Fruit fly (Drosophila melanogaster): ENCODE measurements around the gene Hira.

Hira gene

dm6 chrX:7728251-7729164 is 6.6 kb downstream of the Hira start, which contains the start of the genes NELF-B and CG12155 (continued):
- no peak for TF ChIP-seq CG15011 (GFP tag; optimal IDR thresholded peaks at IDR 0.05)
- peak; percentile 11 for TF ChIP-seq CG8944 (GFP tag; optimal IDR thresholded peaks at IDR 0.05)
- TF ChIP-seq CG15514 (GFP tag; optimal IDR thresholded peaks at IDR 0.05) = no peak
- TF ChIP-seq CG2199 (GFP tag; IDR thresholded peaks at IDR 0.05) = no peak
- TF ChIP-seq ato (GFP tag; IDR thresholded peaks at IDR 0.05; ENCODE audit: partially characterized antibody) = no peak
- no peak for TF ChIP-seq Hr51 (GFP tag; optimal IDR thresholded peaks at IDR 0.05)
- no peak for TF ChIP-seq H2.0 (GFP tag; IDR thresholded peaks at IDR 0.05)
- peak; percentile 4 for TF ChIP-seq bab2 (GFP tag; optimal IDR thresholded peaks at IDR 0.05)
- TF ChIP-seq sd (tag; optimal IDR thresholded peaks at IDR 0.05) = no peak
- TF ChIP-seq gfzf (GFP tag; optimal IDR thresholded peaks at IDR 0.05) = no peak
- no peak for TF ChIP-seq fd64A (GFP tag; optimal IDR thresholded peaks at IDR 0.05)
- peak; percentile 7 for TF ChIP-seq YL-1 (GFP tag; optimal IDR thresholded peaks at IDR 0.05)
- TF ChIP-seq CG7271 (tag; optimal IDR thresholded peaks at IDR 0.05) = no peak
- TF ChIP-seq lmd (GFP tag; IDR thresholded peaks at IDR 0.05) = peak; percentile 31
- TF ChIP-seq exex (tag; optimal IDR thresholded peaks at IDR 0.05) = no peak
- peak; percentile 23 for TF ChIP-seq zfh2 (GFP tag; optimal IDR thresholded peaks at IDR 0.05)
- TF ChIP-seq Adf1 (GFP tag; IDR thresholded peaks at IDR 0.05) = no peak
- TF ChIP-seq CG10431 (GFP tag; optimal IDR thresholded peaks at IDR 0.05) = no peak
- peak; percentile 70 for TF ChIP-seq Dref (GFP tag; IDR thresholded peaks at IDR 0.05)
- no peak for TF ChIP-seq Stat92E (GFP tag; optimal IDR thresholded peaks at IDR 0.05)
- TF ChIP-seq ftz-f1 (GFP tag; optimal IDR thresholded peaks at IDR 0.05) = no peak
- no peak for TF ChIP-seq ro (GFP tag; IDR thresholded peaks at IDR 0.05)
- no peak for TF ChIP-seq CG1603 (tag; optimal IDR thresholded peaks at IDR 0.05)
- no peak for TF ChIP-seq Dad (GFP tag; optimal IDR thresholded peaks at IDR 0.05)
- peak; percentile 52 for TF ChIP-seq CG17829 (tag; optimal IDR thresholded peaks at IDR 0.05)
- no peak for TF ChIP-seq da (GFP tag; optimal IDR thresholded peaks at IDR 0.05)
- TF ChIP-seq CG12744 (GFP tag; optimal IDR thresholded peaks at IDR 0.05) = peak; percentile 24
- no peak for TF ChIP-seq jing (GFP tag; optimal IDR thresholded peaks at IDR 0.05)
- no peak for TF ChIP-seq CG4854 (GFP tag; optimal IDR thresholded peaks at IDR 0.05)
- no peak for TF ChIP-seq HHEX (GFP tag; optimal IDR thresholded peaks at IDR 0.05)
- peak; percentile 63 for TF ChIP-seq CG8924 (tag; optimal IDR thresholded peaks at IDR 0.05)
- no peak for TF ChIP-seq CG31365 (tag; optimal IDR thresholded peaks at IDR 0.05)
- peak; percentile 43 for TF ChIP-seq Sry-β (GFP tag; optimal IDR thresholded peaks at IDR 0.05)
- TF ChIP-seq trem (tag; optimal IDR thresholded peaks at IDR 0.05) = peak; percentile 29
- TF ChIP-seq CG15601 (tag; optimal IDR thresholded peaks at IDR 0.05) = no peak
- TF ChIP-seq NC2α (GFP tag; optimal IDR thresholded peaks at IDR 0.05) = no peak
- TF ChIP-seq chm (GFP tag; IDR thresholded peaks at IDR 0.05) = no peak
- TF ChIP-seq klu (GFP tag; IDR thresholded peaks at IDR 0.05) = 0 out of 2 replicates have a peak, but pooled peaks have one; percentile 33
- no peak for TF ChIP-seq HmgD (GFP tag; optimal IDR thresholded peaks at IDR 0.05)
- peak; percentile 38; the same call in 2 of the 4 replicates for TF ChIP-seq Gug (GFP tag; IDR thresholded peaks at IDR 0.05)
- TF ChIP-seq CG11247 (GFP tag; IDR thresholded peaks at IDR 0.05) = 0 out of 2 replicates have a peak, but pooled peaks have one; percentile 18
- TF ChIP-seq CG8281 (tag; optimal IDR thresholded peaks at IDR 0.05) = no peak
- TF ChIP-seq disco-r (GFP tag; optimal IDR thresholded peaks at IDR 0.05) = no peak
- TF ChIP-seq ab (GFP tag; optimal IDR thresholded peaks at IDR 0.05) = no peak
- TF ChIP-seq gsb-n (tag; optimal IDR thresholded peaks at IDR 0.05) = no peak
- TF ChIP-seq sim (GFP tag; IDR thresholded peaks at IDR 0.05) = no peak
